ENCODE assay signal across 3 fruit fly cellular contexts in genomic region chr3R:5013503-5013902, dm6.
TF ChIP-seq lines count a peak whose summit lies in the region.

No protein-coding gene starts in this region.

- no peak for TF ChIP-seq CTCF in whole organism, embryonic (GFP tag; optimal IDR thresholded peaks at IDR 0.05; lab: Kevin White, UChicago)

TF ChIP-seq in whole organism, embryonic, 481 proteins besides CTCF, POLR2A, EP300 and RAD21 (continues in another document):
- TF ChIP-seq NC2β (GFP tag; optimal IDR thresholded peaks at IDR 0.05; lab: Kevin White, UChicago) (no peak), fru (optimal IDR thresholded peaks at IDR 0.05; lab: Kevin White, UChicago) (no peak), gem (tag; optimal IDR thresholded peaks at IDR 0.05; lab: Kevin White, UChicago) (peak; percentile 16), row (GFP tag; IDR thresholded peaks at IDR 0.05; lab: Robert Waterston, UW) (no peak), Sox100B (GFP tag; optimal IDR thresholded peaks at IDR 0.05; lab: Kevin White, UChicago) (peak; percentile 13), Hand (GFP tag; optimal IDR thresholded peaks at IDR 0.05; lab: Kevin White, UChicago) (no peak), Sox102F (GFP tag; optimal IDR thresholded peaks at IDR 0.05; lab: Kevin White, UChicago) (peak; percentile 6), CG11695 (GFP tag; IDR thresholded peaks at IDR 0.05; lab: Robert Waterston, UW) (no peak), ci (GFP tag; IDR thresholded peaks at IDR 0.05; lab: Robert Waterston, UW) (no peak), CG8944 (GFP tag; optimal IDR thresholded peaks at IDR 0.05; lab: Kevin White, UChicago) (no peak), Gug (GFP tag; IDR thresholded peaks at IDR 0.05; lab: Robert Waterston, UW) (no peak), ken (GFP tag; IDR thresholded peaks at IDR 0.05; lab: Robert Waterston, UW) (no peak), nmo (GFP tag; optimal IDR thresholded peaks at IDR 0.05; lab: Kevin White, UChicago) (peak; percentile 5), CG43689 (GFP tag; IDR thresholded peaks at IDR 0.05; lab: Robert Waterston, UW) (no peak), Antp (GFP tag; optimal IDR thresholded peaks at IDR 0.05; lab: Kevin White, UChicago) (no peak), Ets65A (GFP tag; lab: Kevin White, UChicago) (no peak), gfzf (GFP tag; optimal IDR thresholded peaks at IDR 0.05; lab: Kevin White, UChicago) (no peak), sob (GFP tag; IDR thresholded peaks at IDR 0.05; lab: Robert Waterston, UW) (no peak), Pdp1 (GFP tag; optimal IDR thresholded peaks at IDR 0.05; lab: Kevin White, UChicago) (no peak), tna (GFP tag; IDR thresholded peaks at IDR 0.05; lab: Robert Waterston, UW; ENCODE audit: partially characterized antibody) (no peak), wdn (GFP tag; IDR thresholded peaks at IDR 0.05; lab: Robert Waterston, UW) (no peak), Optix (GFP tag; IDR thresholded peaks at IDR 0.05; lab: Robert Waterston, UW) (no peak), jumu (GFP tag; optimal IDR thresholded peaks at IDR 0.05; lab: Kevin White, UChicago) (no peak), usp (GFP tag; optimal IDR thresholded peaks at IDR 0.05; lab: Kevin White, UChicago) (no peak), CG18476 (GFP tag; optimal IDR thresholded peaks at IDR 0.05; lab: Kevin White, UChicago) (no peak), CG7928 (GFP tag; optimal IDR thresholded peaks at IDR 0.05; lab: Kevin White, UChicago) (no peak), lbe (GFP tag; optimal IDR thresholded peaks at IDR 0.05; lab: Kevin White, UChicago) (no peak), Deaf1 (tag; optimal IDR thresholded peaks at IDR 0.05; lab: Kevin White, UChicago) (no peak), onecut (GFP tag; IDR thresholded peaks at IDR 0.05; lab: Robert Waterston, UW) (no peak), HLH4C (GFP tag; IDR thresholded peaks at IDR 0.05; lab: Robert Waterston, UW; ENCODE audit: partially characterized antibody) (no peak), Vsx1 (GFP tag; optimal IDR thresholded peaks at IDR 0.05; lab: Kevin White, UChicago) (no peak), exex (tag; optimal IDR thresholded peaks at IDR 0.05; lab: Kevin White, UChicago) (peak; percentile 22), CG8089 (GFP tag; optimal IDR thresholded peaks at IDR 0.05; lab: Kevin White, UChicago) (no peak)

TF ChIP-seq in whole organism, prepupa, 60 proteins besides CTCF, POLR2A, EP300 and RAD21 (continues in another document):
- no peak for TF ChIP-seq Blimp-1 (GFP tag; optimal IDR thresholded peaks at IDR 0.05; lab: Kevin White, UChicago)
- 0 out of 3 replicates have a peak, but pooled peaks have one; percentile 37 for TF ChIP-seq CG6163 (GFP tag; IDR thresholded peaks at IDR 0.05; lab: Robert Waterston, UW)
- TF ChIP-seq topi (GFP tag; optimal IDR thresholded peaks at IDR 0.05; lab: Kevin White, UChicago) = no peak
- peak; percentile 23 for TF ChIP-seq dac (GFP tag; optimal IDR thresholded peaks at IDR 0.05; lab: Kevin White, UChicago)
- TF ChIP-seq OdsH (GFP tag; optimal IDR thresholded peaks at IDR 0.05; lab: Kevin White, UChicago) = peak; percentile 25
- TF ChIP-seq CG6792 (GFP tag; optimal IDR thresholded peaks at IDR 0.05; lab: Kevin White, UChicago) = no peak
- no peak for TF ChIP-seq vri (GFP tag; optimal IDR thresholded peaks at IDR 0.05; lab: Kevin White, UChicago)
- TF ChIP-seq CG15336 (GFP tag; IDR thresholded peaks at IDR 0.05; lab: Robert Waterston, UW) = peak; percentile 54; the same call in 1 of the 2 replicates
- TF ChIP-seq fd85E (GFP tag; optimal IDR thresholded peaks at IDR 0.05; lab: Kevin White, UChicago) = no peak
- TF ChIP-seq CG6276 (GFP tag; optimal IDR thresholded peaks at IDR 0.05; lab: Kevin White, UChicago) = peak; percentile 15
- no peak for TF ChIP-seq CG11294 (GFP tag; IDR thresholded peaks at IDR 0.05; lab: Robert Waterston, UW)
- TF ChIP-seq Hr4 (GFP tag; optimal IDR thresholded peaks at IDR 0.05; lab: Kevin White, UChicago) = peak; percentile 36
- TF ChIP-seq CG3919 (GFP tag; optimal IDR thresholded peaks at IDR 0.05; lab: Kevin White, UChicago) = peak; percentile 4
- no peak for TF ChIP-seq net (GFP tag; optimal IDR thresholded peaks at IDR 0.05; lab: Kevin White, UChicago)
- peak; percentile 61 for TF ChIP-seq Eip78C (GFP tag; lab: Kevin White, UChicago)
- TF ChIP-seq eg (GFP tag; IDR thresholded peaks at IDR 0.05; lab: Robert Waterston, UW) = no peak
- TF ChIP-seq dsx (GFP tag; optimal IDR thresholded peaks at IDR 0.05; lab: Kevin White, UChicago; ENCODE audit: poor library complexity, severe bottlenecking) = no peak
- no peak for TF ChIP-seq Smox (GFP tag; optimal IDR thresholded peaks at IDR 0.05; lab: Kevin White, UChicago)
- TF ChIP-seq Ets96B (tag; optimal IDR thresholded peaks at IDR 0.05; lab: Kevin White, UChicago) = no peak
- peak; percentile 59 for TF ChIP-seq CG32006 (GFP tag; optimal IDR thresholded peaks at IDR 0.05; lab: Kevin White, UChicago)
- no peak for TF ChIP-seq Gug (GFP tag; IDR thresholded peaks at IDR 0.05; lab: Robert Waterston, UW)
- TF ChIP-seq CG8319 (GFP tag; optimal IDR thresholded peaks at IDR 0.05; lab: Kevin White, UChicago) = no peak
- peak; percentile 21 for TF ChIP-seq CG4318 (GFP tag; optimal IDR thresholded peaks at IDR 0.05; lab: Kevin White, UChicago)
- TF ChIP-seq Ets21C (GFP tag; optimal IDR thresholded peaks at IDR 0.05; lab: Kevin White, UChicago) = no peak
- peak; percentile 1 for TF ChIP-seq esn (GFP tag; optimal IDR thresholded peaks at IDR 0.05; lab: Kevin White, UChicago)
- TF ChIP-seq acj6 (GFP tag; optimal IDR thresholded peaks at IDR 0.05; lab: Kevin White, UChicago) = peak; percentile 15
- no peak for TF ChIP-seq Met (GFP tag; optimal IDR thresholded peaks at IDR 0.05; lab: Kevin White, UChicago)
- TF ChIP-seq fd59A (GFP tag; optimal IDR thresholded peaks at IDR 0.05; lab: Kevin White, UChicago) = no peak
- no peak for TF ChIP-seq CG10631 (GFP tag; optimal IDR thresholded peaks at IDR 0.05; lab: Kevin White, UChicago)
- TF ChIP-seq Sox14 (GFP tag; optimal IDR thresholded peaks at IDR 0.05; lab: Kevin White, UChicago) = peak; percentile 1
- TF ChIP-seq Lpt (GFP tag; optimal IDR thresholded peaks at IDR 0.05; lab: Kevin White, UChicago) = no peak
- no peak for TF ChIP-seq Sox102F (GFP tag; optimal IDR thresholded peaks at IDR 0.05; lab: Kevin White, UChicago)
- no peak for TF ChIP-seq CG1621 (tag; optimal IDR thresholded peaks at IDR 0.05; lab: Kevin White, UChicago)

TF ChIP-seq in whole organism, pupa, 21 proteins besides CTCF, POLR2A, EP300 and RAD21:
- TF ChIP-seq Pif1A (GFP tag; optimal IDR thresholded peaks at IDR 0.05; lab: Kevin White, UChicago) (no peak), CG9948 (tag; optimal IDR thresholded peaks at IDR 0.05; lab: Kevin White, UChicago) (no peak), CG17806 (tag; optimal IDR thresholded peaks at IDR 0.05; lab: Kevin White, UChicago) (no peak), CG15710 (tag; optimal IDR thresholded peaks at IDR 0.05; lab: Kevin White, UChicago) (no peak), CG8159 (tag; optimal IDR thresholded peaks at IDR 0.05; lab: Kevin White, UChicago) (peak; percentile 22), Pif1B (GFP tag; optimal IDR thresholded peaks at IDR 0.05; lab: Kevin White, UChicago) (no peak), EcR (GFP tag; optimal IDR thresholded peaks at IDR 0.05; lab: Kevin White, UChicago) (no peak), CG10348 (GFP tag; IDR thresholded peaks at IDR 0.05; lab: Robert Waterston, UW) (no peak), gl (tag; optimal IDR thresholded peaks at IDR 0.05; lab: Kevin White, UChicago) (no peak), rn (GFP tag; IDR thresholded peaks at IDR 0.05; lab: Robert Waterston, UW) (no peak), Snoo (tag; optimal IDR thresholded peaks at IDR 0.05; lab: Kevin White, UChicago) (no peak), CG12605 (GFP tag; IDR thresholded peaks at IDR 0.05; lab: Robert Waterston, UW) (no peak), CG8301 (tag; optimal IDR thresholded peaks at IDR 0.05; lab: Kevin White, UChicago) (peak; percentile 26), CG13204 (GFP tag; optimal IDR thresholded peaks at IDR 0.05; lab: Kevin White, UChicago) (no peak), fd96Ca (GFP tag; IDR thresholded peaks at IDR 0.05; lab: Robert Waterston, UW) (no peak), CG32121 (GFP tag; IDR thresholded peaks at IDR 0.05; lab: Robert Waterston, UW) (peak; percentile 27; the same call in 1 of the 2 replicates), CG14655 (GFP tag; optimal IDR thresholded peaks at IDR 0.05; lab: Kevin White, UChicago) (peak; percentile 38), D1 (tag; optimal IDR thresholded peaks at IDR 0.05; lab: Kevin White, UChicago) (no peak), CG34367 (tag; optimal IDR thresholded peaks at IDR 0.05; lab: Kevin White, UChicago) (no peak), Ets98B (GFP tag; IDR thresholded peaks at IDR 0.05; lab: Robert Waterston, UW) (no peak), CG4496 (GFP tag; IDR thresholded peaks at IDR 0.05; lab: Robert Waterston, UW) (0 out of 3 replicates have a peak, but pooled peaks have one; percentile 23)
TF ChIP-seq in whole organism, pupa: peak in this region for 5.

Comparison
In these comparisons a context has a peak if more than half of its experiments do, and no peak if none do; other contexts are left out.
1. Of the 7 proteins assayed by ChIP-seq in both whole organism, embryonic and whole organism, prepupa: peak only in whole organism, embryonic: Sox102F; only in whole organism, prepupa: none; in both: none; in neither: 6.